Fruit fly (Drosophila melanogaster) whole organism, embryonic: ENCODE data around the gene CG31287.
A peak's percentile ranks its signal among the peaks of the same experiment; 100 is the strongest.

ENCODE experiments used
- Bdp1 ChIP-seq: fragments of 200-800 bp; sonication (Bioruptor generic); optimal IDR thresholded peaks from 3 replicates; lab custom pipeline; 2016; ENCODE audit warnings: missing biosample characterization, missing genetic modification characterization
- CG10654 ChIP-seq: fragments of 200-800 bp; sonication (Bioruptor generic); optimal IDR thresholded peaks from 2 replicates; lab custom pipeline; 2016; ENCODE audit warnings: missing biosample characterization, missing genetic modification characterization
- CG11085 ChIP-seq: fragments of 200-800 bp; sonication (Bioruptor generic); IDR thresholded peaks from 2 replicates; pipeline ENCODE4 v1.3.6; 2022; ENCODE audit warnings: missing biosample characterization, missing genetic modification characterization
- CG11247 ChIP-seq: fragments of 200-800 bp; sonication (Bioruptor generic); IDR thresholded peaks from 2 replicates; pipeline ENCODE4 v1.3.6; 2022; ENCODE audit warnings: missing biosample characterization, missing genetic modification characterization
- CG11696 ChIP-seq: fragments of 200-800 bp; sonication (Bioruptor generic); IDR thresholded peaks from 2 replicates; pipeline ENCODE4 v1.3.6; 2022; ENCODE audit warnings: missing biosample characterization, missing genetic modification characterization
- CG1602 ChIP-seq: fragments of 200-800 bp; sonication (Bioruptor generic); optimal IDR thresholded peaks from 3 replicates; lab custom pipeline; 2016; ENCODE audit warnings: missing biosample characterization, missing genetic modification characterization
- CG1647 ChIP-seq: fragments of 200-800 bp; sonication (Bioruptor generic); optimal IDR thresholded peaks from 3 replicates; lab custom pipeline; 2016; ENCODE audit warnings: missing biosample characterization, missing genetic modification characterization
- CG2202 ChIP-seq: fragments of 200-800 bp; sonication (Bioruptor generic); optimal IDR thresholded peaks from 2 replicates; lab custom pipeline; 2018; ENCODE audit warnings: missing biosample characterization, mild to moderate bottlenecking, missing genetic modification characterization
- CG42726 ChIP-seq: fragments of 200-800 bp; sonication (Bioruptor generic); IDR thresholded peaks from 2 replicates; pipeline ENCODE4 v1.3.6; 2022; ENCODE audit warnings: missing biosample characterization, missing genetic modification characterization; ENCODE audit not compliant: partially characterized antibody
- CG4282 ChIP-seq: fragments of 200-800 bp; sonication (Bioruptor generic); optimal IDR thresholded peaks from 2 replicates; lab custom pipeline; 2016; ENCODE audit warnings: missing biosample characterization, missing genetic modification characterization
- CG4730 ChIP-seq: fragments of 200-800 bp; sonication (Bioruptor generic); IDR thresholded peaks from 2 replicates; pipeline ENCODE4 v1.3.6; 2022; ENCODE audit warnings: missing biosample characterization, missing genetic modification characterization
- CG5180 ChIP-seq: fragments of 200-800 bp; sonication (Bioruptor generic); optimal IDR thresholded peaks from 3 replicates; lab custom pipeline; 2017; ENCODE audit warnings: missing biosample characterization, missing genetic modification characterization, mild to moderate bottlenecking, moderate library complexity, missing genetic modification reagents
- CG5953 ChIP-seq: fragments of 200-800 bp; sonication (Bioruptor generic); IDR thresholded peaks from 2 replicates; pipeline ENCODE4 v1.3.6; 2022; ENCODE audit warnings: missing biosample characterization, missing genetic modification characterization
- CG8290 ChIP-seq, 3 experiments: fragments of 200-800 bp; sonication (Bioruptor generic); optimal IDR thresholded peaks; 2 replicates each; lab custom pipeline; 2016 to 2019; ENCODE audit warnings: missing biosample characterization in 3 of 3, missing genetic modification characterization in 3 of 3, mild to moderate bottlenecking in 2 of 3, moderate library complexity in 1 of 3
- CG8478 ChIP-seq: fragments of >200 bp; optimal IDR thresholded peaks from 2 replicates; lab custom pipeline; 2018
- Doc3 ChIP-seq: fragments of 200-800 bp; sonication (Bioruptor generic); IDR thresholded peaks from 3 replicates; pipeline ENCODE4 v1.3.6; 2022; ENCODE audit warnings: missing biosample characterization, missing genetic modification characterization; ENCODE audit not compliant: partially characterized antibody
- E2f1 ChIP-seq: fragments of 200-800 bp; sonication (Bioruptor generic); IDR thresholded peaks from 2 replicates; pipeline ENCODE4 v1.3.6; 2022; ENCODE audit warnings: missing biosample characterization, missing genetic modification characterization
- GATAe ChIP-seq: fragments of 200-800 bp; sonication (Bioruptor generic); conservative IDR thresholded peaks from 2 replicates; pipeline ENCODE4 v1.3.6; 2022; ENCODE audit warnings: missing biosample characterization, missing genetic modification characterization
- H15 ChIP-seq: fragments of 200-800 bp; sonication (Bioruptor generic); IDR thresholded peaks from 3 replicates; pipeline ENCODE4 v1.3.6; 2022; ENCODE audit warnings: missing biosample characterization, missing genetic modification characterization
- H2.0 ChIP-seq: fragments of 200-800 bp; sonication (Bioruptor generic); IDR thresholded peaks from 2 replicates; pipeline ENCODE4 v1.3.6; 2022; ENCODE audit warnings: missing biosample characterization, missing genetic modification characterization
- HLH4C ChIP-seq: fragments of 200-800 bp; sonication (Bioruptor generic); IDR thresholded peaks from 3 replicates; pipeline ENCODE4 v1.3.6; 2022; ENCODE audit warnings: missing biosample characterization, missing genetic modification characterization; ENCODE audit not compliant: partially characterized antibody
- Meics ChIP-seq: fragments of 200-800 bp; sonication (Bioruptor generic); optimal IDR thresholded peaks from 2 replicates; lab custom pipeline; 2017; ENCODE audit warnings: missing biosample characterization, mild to moderate bottlenecking, missing genetic modification characterization
- Optix ChIP-seq: fragments of 200-800 bp; sonication (Bioruptor generic); IDR thresholded peaks from 3 replicates; pipeline ENCODE4 v1.3.6; 2022; ENCODE audit warnings: missing biosample characterization, missing genetic modification characterization
- Tbp ChIP-seq: fragments of >200 bp; optimal IDR thresholded peaks from 2 replicates; lab custom pipeline; 2018; ENCODE audit warnings: missing biosample characterization, missing genetic modification characterization
- Usf ChIP-seq: fragments of 200-800 bp; sonication (Bioruptor generic); optimal IDR thresholded peaks from 2 replicates; lab custom pipeline; 2017; ENCODE audit warnings: missing genotype, missing biosample characterization, missing genetic modification characterization
- amos ChIP-seq: fragments of 200-800 bp; sonication (Bioruptor generic); IDR thresholded peaks from 2 replicates; pipeline ENCODE4 v1.3.6; 2022; ENCODE audit warnings: missing biosample characterization, missing genetic modification characterization; ENCODE audit not compliant: partially characterized antibody
- ash1 ChIP-seq: fragments of 200-800 bp; sonication (Bioruptor generic); optimal IDR thresholded peaks from 2 replicates; lab custom pipeline; 2018; ENCODE audit warnings: missing biosample characterization, mild to moderate bottlenecking, missing genetic modification characterization
- bbx ChIP-seq: fragments of 200-800 bp; sonication (Bioruptor generic); IDR thresholded peaks from 2 replicates; pipeline ENCODE4 v1.3.6; 2022; ENCODE audit warnings: missing biosample characterization, missing genetic modification characterization; ENCODE audit not compliant: partially characterized antibody
- chn ChIP-seq: fragments of 200-800 bp; sonication (Bioruptor generic); optimal IDR thresholded peaks from 2 replicates; lab custom pipeline; 2016; ENCODE audit warnings: missing biosample characterization, missing genetic modification characterization
- emc ChIP-seq: fragments of 200-800 bp; sonication (Bioruptor generic); optimal IDR thresholded peaks from 2 replicates; lab custom pipeline; 2016; ENCODE audit warnings: missing biosample characterization, missing genetic modification characterization
- eyg ChIP-seq: fragments of 200-800 bp; sonication (Bioruptor generic); optimal IDR thresholded peaks from 3 replicates; lab custom pipeline; 2016; ENCODE audit warnings: missing biosample characterization, missing genetic modification characterization
- gcm ChIP-seq: fragments of 200-800 bp; sonication (Bioruptor generic); optimal IDR thresholded peaks from 2 replicates; lab custom pipeline; 2019; ENCODE audit warnings: missing biosample characterization, mild to moderate bottlenecking, missing genetic modification characterization, moderate library complexity
- kay ChIP-seq: fragments of 200-800 bp; sonication (Bioruptor generic); optimal IDR thresholded peaks from 2 replicates; lab custom pipeline; 2016; ENCODE audit warnings: missing biosample characterization, missing genetic modification characterization
- ken ChIP-seq: fragments of 200-800 bp; sonication (Bioruptor generic); IDR thresholded peaks from 3 replicates; pipeline ENCODE4 v1.3.6; 2022; ENCODE audit warnings: missing biosample characterization, missing genetic modification characterization
- mld ChIP-seq: fragments of 200-800 bp; sonication (Bioruptor generic); IDR thresholded peaks from 3 replicates; pipeline ENCODE4 v1.3.6; 2022; ENCODE audit warnings: missing biosample characterization, missing genetic modification characterization; ENCODE audit not compliant: partially characterized antibody
- oc ChIP-seq: fragments of 200-800 bp; sonication (Bioruptor generic); optimal IDR thresholded peaks from 2 replicates; lab custom pipeline; 2018; ENCODE audit warnings: missing biosample characterization, mild to moderate bottlenecking, missing genetic modification characterization, moderate library complexity
- pan ChIP-seq, 4 experiments: fragments of >200 bp in 3 of 4; fragments of 200-800 bp in 1 of 4; sonication (Bioruptor generic) in 1 of 4; optimal IDR thresholded peaks in 3 of 4; IDR thresholded peaks in 1 of 4; 2 replicates each; pipeline versions ENCODE4 v1.3.6 to Lab custom; 2017 to 2022; ENCODE audit warnings: missing biosample characterization in 2 of 4, missing genetic modification characterization in 2 of 4, mixed read lengths in 1 of 4
- pum ChIP-seq: fragments of 200-800 bp; sonication (Bioruptor generic); optimal IDR thresholded peaks from 2 replicates; lab custom pipeline; 2016; ENCODE audit warnings: missing biosample characterization, missing genetic modification characterization
- pzg ChIP-seq: fragments of 200-800 bp; sonication (Bioruptor generic); optimal IDR thresholded peaks from 3 replicates; lab custom pipeline; 2018; ENCODE audit warnings: missing biosample characterization, mild to moderate bottlenecking, missing genetic modification characterization, moderate library complexity
- sisA ChIP-seq: fragments of 200-800 bp; sonication (Bioruptor generic); IDR thresholded peaks from 2 replicates; pipeline ENCODE4 v1.3.6; 2022; ENCODE audit warnings: missing biosample characterization, missing genetic modification characterization
- tap ChIP-seq: fragments of 200-800 bp; optimal IDR thresholded peaks from 3 replicates; lab custom pipeline; 2019; ENCODE audit warnings: missing biosample characterization, mild to moderate bottlenecking, missing genetic modification characterization, moderate library complexity
- tll ChIP-seq, 2 experiments: fragments of 200-800 bp in 1 of 2; fragments of >200 bp in 1 of 2; sonication (Bioruptor generic) in 1 of 2; optimal IDR thresholded peaks; 2 replicates each; lab custom pipeline; 2017 to 2019; ENCODE audit warnings: missing biosample characterization in 2 of 2, missing genetic modification characterization in 2 of 2, mild to moderate bottlenecking in 1 of 2, moderate library complexity in 1 of 2
- tna ChIP-seq: fragments of 200-800 bp; sonication (Bioruptor generic); IDR thresholded peaks from 2 replicates; pipeline ENCODE4 v1.3.6; 2022; ENCODE audit warnings: missing biosample characterization, missing genetic modification characterization; ENCODE audit not compliant: partially characterized antibody
- tup ChIP-seq: fragments of 200-800 bp; sonication (Bioruptor generic); optimal IDR thresholded peaks from 2 replicates; lab custom pipeline; 2016; ENCODE audit warnings: missing biosample characterization, mild to moderate bottlenecking, missing genetic modification characterization, moderate library complexity
- vvl ChIP-seq: fragments of 200-800 bp; sonication (Bioruptor generic); IDR thresholded peaks from 2 replicates; pipeline ENCODE4 v1.3.6; 2022; ENCODE audit warnings: missing biosample characterization, missing genetic modification characterization
- wor ChIP-seq: fragments of 200-800 bp; sonication (Bioruptor generic); IDR thresholded peaks from 2 replicates; pipeline ENCODE4 v1.3.6; 2022; ENCODE audit warnings: missing biosample characterization, missing genetic modification characterization

CG31287 gene

dm6 chr3R:16235941-16236712 lies 33.0 kb downstream of the CG31287 start (continued):
- TF ChIP-seq CG10654 (GFP tag; lab: Kevin White, UChicago) (peak; percentile 79), tap (tag; lab: Kevin White, UChicago) (peak; percentile 60), H2.0 (GFP tag; lab: Robert Waterston, UW) (no peak), kay (GFP tag; lab: Kevin White, UChicago) (no peak), gcm (GFP tag; lab: Kevin White, UChicago) (peak; percentile 87), tup (GFP tag; lab: Kevin White, UChicago) (peak; percentile 68), chn (no peak), CG11247 (GFP tag; lab: Robert Waterston, UW) (no peak), Bdp1 (GFP tag; lab: Kevin White, UChicago) (peak; percentile 69), CG1602 (GFP tag; lab: Kevin White, UChicago) (peak; percentile 85), CG4282 (peak; percentile 37), amos (GFP tag; lab: Robert Waterston, UW) (no peak), HLH4C (GFP tag; lab: Robert Waterston, UW) (no peak), mld (GFP tag; lab: Robert Waterston, UW) (no peak), CG5180 (GFP tag; lab: Kevin White, UChicago) (peak; percentile 86), ash1 (GFP tag; lab: Kevin White, UChicago) (no peak), Optix (no peak), CG2202 (tag; lab: Kevin White, UChicago) (peak; percentile 76), GATAe (GFP tag; lab: Robert Waterston, UW) (no peak), oc (tag; lab: Kevin White, UChicago) (peak; percentile 50), CG8478 (lab: Kevin White, UChicago) (no peak), eyg (GFP tag; lab: Kevin White, UChicago) (no peak), vvl (GFP tag; lab: Robert Waterston, UW) (no peak)

- TF ChIP-seq CG8290 (GFP tag; optimal IDR thresholded peaks at IDR 0.05; lab: Kevin White, UChicago): peak; percentile 82
- TF ChIP-seq CG8290 (tag; optimal IDR thresholded peaks at IDR 0.05; lab: Kevin White, UChicago): peak; percentile 40 to 91
- TF ChIP-seq wor: no peak
- TF ChIP-seq CG11696 (GFP tag; lab: Robert Waterston, UW): no peak
- TF ChIP-seq Meics (GFP tag; lab: Kevin White, UChicago): peak; percentile 97
- TF ChIP-seq tna (GFP tag; lab: Robert Waterston, UW): no peak
- TF ChIP-seq CG4730 (GFP tag; lab: Robert Waterston, UW): no peak
- no peak for TF ChIP-seq Doc3 (GFP tag; lab: Robert Waterston, UW)
- TF ChIP-seq tll (GFP tag; optimal IDR thresholded peaks at IDR 0.05; lab: Kevin White, UChicago): no peak
- no peak for TF ChIP-seq bbx (GFP tag; lab: Robert Waterston, UW)
- TF ChIP-seq ken (GFP tag; lab: Robert Waterston, UW): no peak
- TF ChIP-seq CG5953: no peak
- no peak for TF ChIP-seq E2f1 (GFP tag; lab: Robert Waterston, UW)
- TF ChIP-seq emc: peak; percentile 48
- peak; percentile 14 for TF ChIP-seq pzg (GFP tag; lab: Kevin White, UChicago)
- no peak for TF ChIP-seq CG11085 (GFP tag; lab: Robert Waterston, UW)
- TF ChIP-seq CG1647: peak; percentile 82
- TF ChIP-seq Usf (GFP tag; lab: Kevin White, UChicago): peak; percentile 94
- no peak for TF ChIP-seq CG42726
- TF ChIP-seq pum (GFP tag; lab: Kevin White, UChicago): peak; percentile 79
- no peak for TF ChIP-seq sisA (GFP tag; lab: Robert Waterston, UW)
- no peak for TF ChIP-seq H15 (GFP tag; lab: Robert Waterston, UW)
- no peak for TF ChIP-seq pan (optimal IDR thresholded peaks at IDR 0.05; lab: Kevin White, UChicago)
- TF ChIP-seq pan (GFP tag; optimal IDR thresholded peaks at IDR 0.05 in 1 of 2, IDR thresholded peaks at IDR 0.05 in 1 of 2): no peak
- no peak for TF ChIP-seq Tbp
Observed at dm6 chr3R:16236713-16237641, 33.8 kb downstream of the CG31287 start.
